Fruit fly (Drosophila melanogaster): ENCODE measurements around the gene amx.
A peak's percentile ranks its signal among the peaks of the same experiment; 100 is the strongest.

Gene amx

dm6 chrX:9272830-9273507, 25.8 kb upstream of the amx start, which contains the start of the genes Cfp1 and Aladin (continued):
- TF ChIP-seq pnt (GFP tag; optimal IDR thresholded peaks at IDR 0.05) (no peak), Hand (GFP tag; optimal IDR thresholded peaks at IDR 0.05) (no peak), inv (GFP tag; IDR thresholded peaks at IDR 0.05; ENCODE audit: partially characterized antibody) (peak; percentile 43), CG13775 (GFP tag; optimal IDR thresholded peaks at IDR 0.05) (no peak), CG10321 (GFP tag; IDR thresholded peaks at IDR 0.05) (no peak), CG10654 (GFP tag; optimal IDR thresholded peaks at IDR 0.05) (no peak), gcm (GFP tag; optimal IDR thresholded peaks at IDR 0.05) (no peak), yki (optimal IDR thresholded peaks at IDR 0.05) (no peak), CG12942 (GFP tag; optimal IDR thresholded peaks at IDR 0.05) (no peak), dysf (GFP tag; IDR thresholded peaks at IDR 0.05) (no peak), Rx (GFP tag; IDR thresholded peaks at IDR 0.05) (no peak), sim (GFP tag; IDR thresholded peaks at IDR 0.05) (no peak), CG14667 (GFP tag; IDR thresholded peaks at IDR 0.05) (no peak), jing (GFP tag; optimal IDR thresholded peaks at IDR 0.05) (no peak), zfh1 (GFP tag; IDR thresholded peaks at IDR 0.05) (no peak), pros (GFP tag; optimal IDR thresholded peaks at IDR 0.05) (no peak), MBD-R2 (GFP tag; IDR thresholded peaks at IDR 0.05) (peak; percentile 39), hbn (GFP tag; IDR thresholded peaks at IDR 0.05; ENCODE audit: partially characterized antibody) (peak; percentile 32; the same call in 1 of the 2 replicates), NK7.1 (GFP tag; optimal IDR thresholded peaks at IDR 0.05) (no peak), CG5245 (GFP tag; optimal IDR thresholded peaks at IDR 0.05) (no peak), Dad (GFP tag; optimal IDR thresholded peaks at IDR 0.05) (no peak), oc (tag; optimal IDR thresholded peaks at IDR 0.05) (no peak)

- TF ChIP-seq CG15696 (tag; optimal IDR thresholded peaks at IDR 0.05) (no peak), sug (tag; optimal IDR thresholded peaks at IDR 0.05) (no peak), Oli (tag; optimal IDR thresholded peaks at IDR 0.05) (no peak), odd (GFP tag; optimal IDR thresholded peaks at IDR 0.05) (no peak), CG4360 (GFP tag; IDR thresholded peaks at IDR 0.05) (no peak), CG10654 (GFP tag; optimal IDR thresholded peaks at IDR 0.05) (no peak), hth (optimal IDR thresholded peaks at IDR 0.05) (no peak), tna (GFP tag; IDR thresholded peaks at IDR 0.05; ENCODE audit: partially characterized antibody) (no peak), ash1 (GFP tag; optimal IDR thresholded peaks at IDR 0.05) (no peak), CG14441 (GFP tag; IDR thresholded peaks at IDR 0.05) (no peak), Opbp (GFP tag; IDR thresholded peaks at IDR 0.05; ENCODE audit: partially characterized antibody) (no peak), ham (GFP tag; IDR thresholded peaks at IDR 0.05) (no peak), GATAe (GFP tag; conservative IDR thresholded peaks at IDR 0.05) (no peak), HLH4C (GFP tag; IDR thresholded peaks at IDR 0.05; ENCODE audit: partially characterized antibody) (no peak), CG3847 (GFP tag; IDR thresholded peaks at IDR 0.05) (no peak)
Observed at dm6 chrX:9269825-9270224, 22.7 kb upstream of the amx start, which contains the start of gene CG17440. Gene CG17440 (minus strand): TSS chrX:9269925.

DNA sequence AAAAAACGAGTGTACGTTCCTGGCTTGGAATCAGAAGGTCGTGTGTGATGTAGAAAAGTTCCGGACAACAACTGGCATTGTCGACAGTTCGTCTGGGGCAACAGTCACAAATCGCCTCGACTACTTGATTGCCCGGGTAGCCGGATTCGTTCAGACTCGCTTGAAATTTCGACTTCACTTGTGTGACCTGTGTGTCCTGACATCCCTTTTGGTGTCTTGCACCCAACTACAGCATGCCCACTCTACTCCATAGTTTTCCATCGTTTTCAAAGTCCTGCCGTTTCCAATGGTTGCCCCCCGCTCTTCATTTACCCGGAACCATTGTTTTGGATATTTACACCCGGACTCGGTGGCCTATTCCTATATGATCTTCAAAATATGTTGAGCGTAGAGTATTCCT, 20.5 kb upstream of the amx start, which contains the start of gene Erk7:
Gene Erk7, minus strand, starts transcription at position 101 of the 400 bp plus-strand sequence.
- TF ChIP-seq kni (GFP tag; optimal IDR thresholded peaks at IDR 0.05) (no peak), CkIIα-i1 (GFP tag; IDR thresholded peaks at IDR 0.05) (no peak), CG4404 (GFP tag; IDR thresholded peaks at IDR 0.05) (no peak), CG17186 (GFP tag; optimal IDR thresholded peaks at IDR 0.05) (no peak), wek (GFP tag; optimal IDR thresholded peaks at IDR 0.05) (no peak), Optix (GFP tag; IDR thresholded peaks at IDR 0.05) (no peak), Dad (GFP tag; optimal IDR thresholded peaks at IDR 0.05) (no peak), lilli (GFP tag; optimal IDR thresholded peaks at IDR 0.05) (no peak), CG2199 (GFP tag; IDR thresholded peaks at IDR 0.05) (no peak), pum (GFP tag; optimal IDR thresholded peaks at IDR 0.05) (no peak), Sin3A (optimal IDR thresholded peaks at IDR 0.05) (no peak), unc-4 (GFP tag; IDR thresholded peaks at IDR 0.05; ENCODE audit: partially characterized antibody) (no peak), CG11695 (GFP tag; IDR thresholded peaks at IDR 0.05) (no peak), row (GFP tag; IDR thresholded peaks at IDR 0.05) (no peak), gro (GFP tag; optimal IDR thresholded peaks at IDR 0.05) (no peak), knrl (GFP tag; IDR thresholded peaks at IDR 0.05; ENCODE audit: partially characterized antibody) (no peak), CG2889 (GFP tag; IDR thresholded peaks at IDR 0.05) (no peak)

All from whole organism, embryonic.